Worm (Caenorhabditis elegans): ENCODE results near the gene ttr-44.

- TF ChIP-seq ztf-29 (GFP tag; IDR thresholded peaks at IDR 0.05): no peak
- TF ChIP-seq klf-2 (GFP tag; conservative IDR thresholded peaks at IDR 0.05): peak; percentile 56; the same call in 1 of the 2 replicates
- TF ChIP-seq flt-1 (GFP tag; IDR thresholded peaks at IDR 0.05): peak; percentile 87
- TF ChIP-seq T22C8.4 (GFP tag; IDR thresholded peaks at IDR 0.05): no peak
- peak; percentile 3 for TF ChIP-seq cog-1 (tag; optimal IDR thresholded peaks at IDR 0.05)
- TF ChIP-seq med-1 (GFP tag; optimal IDR thresholded peaks at IDR 0.05; ENCODE audit: insufficient read depth): no peak
These were observed 26.2 kb upstream of the ttr-44 start, which contains the start of gene cav-2 for ce11 chrV:13556746-13557145.

All from whole organism, midembryonic.